Fruit fly (Drosophila melanogaster) whole organism, prepupa: ENCODE measurements around the gene CG32106.

Experiments used
- Blimp-1 ChIP-seq: fragments of 200-800 bp; sonication (Bioruptor generic); optimal IDR thresholded peaks from 3 replicates; lab custom pipeline; 2017; ENCODE audit warnings: missing biosample characterization, missing genetic modification characterization, mild to moderate bottlenecking, moderate library complexity, missing genetic modification reagents
- CG10631 ChIP-seq: fragments of 200-800 bp; sonication (Bioruptor generic); optimal IDR thresholded peaks from 2 replicates; lab custom pipeline; 2016; ENCODE audit warnings: missing biosample characterization, missing genetic modification characterization
- CG10669 ChIP-seq: fragments of 200-800 bp; sonication (Bioruptor generic); optimal IDR thresholded peaks from 3 replicates; lab custom pipeline; 2018; ENCODE audit warnings: missing biosample characterization, mild to moderate bottlenecking, missing genetic modification characterization, moderate library complexity
- CG11762 ChIP-seq: fragments of 200-800 bp; sonication (Bioruptor generic); optimal IDR thresholded peaks from 3 replicates; lab custom pipeline; 2016; ENCODE audit warnings: missing biosample characterization, missing genetic modification characterization; ENCODE audit not compliant: insufficient read depth
- CG11902 ChIP-seq: fragments of 200-800 bp; sonication (Bioruptor generic); optimal IDR thresholded peaks from 3 replicates; lab custom pipeline; 2016; ENCODE audit warnings: missing biosample characterization, missing genetic modification characterization
- CG15336 ChIP-seq: fragments of 200-800 bp; sonication (Bioruptor generic); IDR thresholded peaks from 2 replicates; pipeline ENCODE4 v1.3.6; 2022; ENCODE audit warnings: missing biosample characterization, missing genetic modification characterization
- CG1621 ChIP-seq: fragments of 200-800 bp; sonication (Bioruptor generic); optimal IDR thresholded peaks from 3 replicates; lab custom pipeline; 2018; ENCODE audit warnings: missing biosample characterization, mild to moderate bottlenecking, missing genetic modification characterization
- CG31627 ChIP-seq: fragments of 200-800 bp; sonication (Bioruptor generic); optimal IDR thresholded peaks from 3 replicates; lab custom pipeline; 2016; ENCODE audit warnings: missing biosample characterization, missing genetic modification characterization
- CG6276 ChIP-seq: fragments of 200-800 bp; sonication (Bioruptor generic); optimal IDR thresholded peaks from 2 replicates; lab custom pipeline; 2017; ENCODE audit warnings: missing biosample characterization, mild to moderate bottlenecking, missing genetic modification characterization
- CG6792 ChIP-seq: fragments of 200-800 bp; sonication (Bioruptor generic); optimal IDR thresholded peaks from 3 replicates; lab custom pipeline; 2016; ENCODE audit warnings: missing biosample characterization, missing genetic modification characterization
- CG6808 ChIP-seq: fragments of 200-800 bp; sonication (Bioruptor generic); optimal IDR thresholded peaks from 3 replicates; lab custom pipeline; 2017; ENCODE audit warnings: missing biosample characterization, missing genetic modification characterization, mild to moderate bottlenecking, moderate library complexity, missing genetic modification reagents
- CG8119 ChIP-seq: fragments of 200-800 bp; sonication (Bioruptor generic); IDR thresholded peaks from 3 replicates; pipeline ENCODE4 v1.3.6; 2022; ENCODE audit warnings: missing biosample characterization, missing genetic modification characterization
- CG9139 ChIP-seq: fragments of 200-800 bp; sonication (Bioruptor generic); optimal IDR thresholded peaks from 3 replicates; lab custom pipeline; 2017; ENCODE audit warnings: missing biosample characterization, mild to moderate bottlenecking, missing genetic modification characterization
- Eip93F ChIP-seq: fragments of 200-800 bp; sonication (Bioruptor generic); optimal IDR thresholded peaks from 2 replicates; lab custom pipeline; 2016; ENCODE audit warnings: missing biosample characterization, mild to moderate bottlenecking, missing genetic modification characterization
- Ets96B ChIP-seq: fragments of 200-800 bp; optimal IDR thresholded peaks from 2 replicates; lab custom pipeline; 2019; ENCODE audit warnings: missing biosample characterization, mild to moderate bottlenecking, missing genetic modification characterization, moderate library complexity
- Gug ChIP-seq: fragments of 200-800 bp; sonication (Bioruptor generic); IDR thresholded peaks from 2 replicates; pipeline ENCODE4 v1.3.6; 2022; ENCODE audit warnings: missing biosample characterization, missing genetic modification characterization
- Hr39 ChIP-seq: fragments of 200-800 bp; sonication (Bioruptor generic); optimal IDR thresholded peaks from 2 replicates; lab custom pipeline; 2016; ENCODE audit warnings: missing biosample characterization, missing genetic modification characterization
- Hr4 ChIP-seq: fragments of 200-800 bp; sonication (Bioruptor generic); optimal IDR thresholded peaks from 3 replicates; lab custom pipeline; 2016; ENCODE audit warnings: missing biosample characterization, missing genetic modification characterization
- Lpt ChIP-seq: fragments of 200-800 bp; sonication (Bioruptor generic); optimal IDR thresholded peaks from 3 replicates; lab custom pipeline; 2016; ENCODE audit warnings: missing biosample characterization, missing genetic modification characterization
- Met ChIP-seq: fragments of 200-800 bp; sonication (Bioruptor generic); optimal IDR thresholded peaks from 3 replicates; lab custom pipeline; 2016; ENCODE audit warnings: missing biosample characterization, missing genetic modification characterization
- OdsH ChIP-seq: fragments of 200-800 bp; sonication (Bioruptor generic); optimal IDR thresholded peaks from 3 replicates; lab custom pipeline; 2016; ENCODE audit warnings: missing biosample characterization, missing genetic modification characterization
- Sox102F ChIP-seq: fragments of 200-800 bp; sonication (Bioruptor generic); optimal IDR thresholded peaks from 2 replicates; lab custom pipeline; 2016; ENCODE audit warnings: missing biosample characterization, mild to moderate bottlenecking, missing genetic modification characterization
- Sox14 ChIP-seq: fragments of 200-800 bp; sonication (Bioruptor generic); optimal IDR thresholded peaks from 3 replicates; lab custom pipeline; 2016; ENCODE audit warnings: missing biosample characterization, missing genetic modification characterization
- Sox15 ChIP-seq: fragments of 200-800 bp; sonication (Bioruptor generic); optimal IDR thresholded peaks from 3 replicates; lab custom pipeline; 2016; ENCODE audit warnings: missing biosample characterization, missing genetic modification characterization
- achi ChIP-seq: fragments of 200-800 bp; sonication (Bioruptor generic); optimal IDR thresholded peaks from 3 replicates; lab custom pipeline; 2016; ENCODE audit warnings: missing biosample characterization, missing genetic modification characterization
- acj6 ChIP-seq: fragments of 200-800 bp; sonication (Bioruptor generic); optimal IDR thresholded peaks from 3 replicates; lab custom pipeline; 2016; ENCODE audit warnings: missing biosample characterization, missing genetic modification characterization
- cyc ChIP-seq: fragments of 200-800 bp; sonication (Bioruptor generic); optimal IDR thresholded peaks from 3 replicates; lab custom pipeline; 2016; ENCODE audit warnings: missing biosample characterization, missing genetic modification characterization
- dac ChIP-seq: fragments of 200-800 bp; sonication (Bioruptor generic); optimal IDR thresholded peaks from 2 replicates; lab custom pipeline; 2017; ENCODE audit warnings: missing biosample characterization, mild to moderate bottlenecking, missing genetic modification characterization
- esn ChIP-seq: fragments of 200-800 bp; sonication (Bioruptor generic); optimal IDR thresholded peaks from 2 replicates; lab custom pipeline; 2016; ENCODE audit warnings: missing biosample characterization, mild to moderate bottlenecking, missing genetic modification characterization, moderate library complexity
- fd59A ChIP-seq: fragments of 200-800 bp; sonication (Bioruptor generic); optimal IDR thresholded peaks from 2 replicates; lab custom pipeline; 2017; ENCODE audit warnings: missing biosample characterization, mild to moderate bottlenecking, missing genetic modification characterization, missing genetic modification reagents
- fd85E ChIP-seq: fragments of 200-800 bp; sonication (Bioruptor generic); optimal IDR thresholded peaks from 3 replicates; lab custom pipeline; 2016; ENCODE audit warnings: missing biosample characterization, missing genetic modification characterization
- fkh ChIP-seq: fragments of 200-800 bp; sonication (Bioruptor generic); optimal IDR thresholded peaks from 3 replicates; lab custom pipeline; 2017; ENCODE audit warnings: missing biosample characterization, mild to moderate bottlenecking, missing genetic modification characterization, moderate library complexity
- pdm3 ChIP-seq: fragments of 200-800 bp; sonication (Bioruptor generic); optimal IDR thresholded peaks from 3 replicates; lab custom pipeline; 2016; ENCODE audit warnings: missing biosample characterization, missing genetic modification characterization
- salr ChIP-seq, 2 experiments: fragments of 200-800 bp; sonication (Bioruptor generic); optimal IDR thresholded peaks; 3 replicates each; lab custom pipeline; 2016 to 2018; ENCODE audit warnings: missing biosample characterization in 2 of 2, missing genetic modification characterization in 2 of 2, mild to moderate bottlenecking in 1 of 2
- spab ChIP-seq: fragments of 200-800 bp; sonication (Bioruptor generic); optimal IDR thresholded peaks from 2 replicates; lab custom pipeline; 2017; ENCODE audit warnings: missing biosample characterization, mild to moderate bottlenecking, missing genetic modification characterization, missing genetic modification reagents
- topi ChIP-seq: fragments of 200-800 bp; sonication (Bioruptor generic); optimal IDR thresholded peaks from 3 replicates; lab custom pipeline; 2016; ENCODE audit warnings: missing biosample characterization, missing genetic modification characterization

The CG32106 gene

dm6 chr3L:12789875-12790373 is 11.4 kb upstream of the CG32106 start, which contains the start of gene CG42709 (continued):
- TF ChIP-seq Gug (GFP tag; lab: Robert Waterston, UW) (no peak), cyc (GFP tag; lab: Kevin White, UChicago) (no peak), acj6 (GFP tag; lab: Kevin White, UChicago) (no peak), esn (GFP tag; lab: Kevin White, UChicago) (no peak), CG11902 (GFP tag; lab: Kevin White, UChicago) (no peak), Met (GFP tag; lab: Kevin White, UChicago) (peak; percentile 15), salr (GFP tag; optimal IDR thresholded peaks at IDR 0.05; lab: Kevin White, UChicago) (no peak), Sox102F (GFP tag; lab: Kevin White, UChicago) (peak; percentile 20), Blimp-1 (GFP tag; lab: Kevin White, UChicago) (peak; percentile 45), Sox14 (GFP tag; lab: Kevin White, UChicago) (peak; percentile 15), Hr4 (GFP tag; lab: Kevin White, UChicago) (no peak), spab (no peak), Hr39 (GFP tag; lab: Kevin White, UChicago) (no peak), CG6276 (GFP tag; lab: Kevin White, UChicago) (no peak)

- TF ChIP-seq Hr4 (GFP tag; lab: Kevin White, UChicago), result no peak
- TF ChIP-seq CG11902 (GFP tag; lab: Kevin White, UChicago), result no peak
- TF ChIP-seq Lpt (GFP tag; lab: Kevin White, UChicago), result no peak
- TF ChIP-seq cyc (GFP tag; lab: Kevin White, UChicago), result no peak
- TF ChIP-seq CG6792 (GFP tag; lab: Kevin White, UChicago), result no peak
- no peak for TF ChIP-seq fd85E (GFP tag; lab: Kevin White, UChicago)
Observed at dm6 chr3L:12780997-12781396, 2.5 kb upstream of the CG32106 start, which contains the start of the genes CG10969 and CG17666. TSS of gene CG10969 (minus strand) at chr3L:12781097. TSS of gene CG17666 (plus strand) at chr3L:12781325.

DNA sequence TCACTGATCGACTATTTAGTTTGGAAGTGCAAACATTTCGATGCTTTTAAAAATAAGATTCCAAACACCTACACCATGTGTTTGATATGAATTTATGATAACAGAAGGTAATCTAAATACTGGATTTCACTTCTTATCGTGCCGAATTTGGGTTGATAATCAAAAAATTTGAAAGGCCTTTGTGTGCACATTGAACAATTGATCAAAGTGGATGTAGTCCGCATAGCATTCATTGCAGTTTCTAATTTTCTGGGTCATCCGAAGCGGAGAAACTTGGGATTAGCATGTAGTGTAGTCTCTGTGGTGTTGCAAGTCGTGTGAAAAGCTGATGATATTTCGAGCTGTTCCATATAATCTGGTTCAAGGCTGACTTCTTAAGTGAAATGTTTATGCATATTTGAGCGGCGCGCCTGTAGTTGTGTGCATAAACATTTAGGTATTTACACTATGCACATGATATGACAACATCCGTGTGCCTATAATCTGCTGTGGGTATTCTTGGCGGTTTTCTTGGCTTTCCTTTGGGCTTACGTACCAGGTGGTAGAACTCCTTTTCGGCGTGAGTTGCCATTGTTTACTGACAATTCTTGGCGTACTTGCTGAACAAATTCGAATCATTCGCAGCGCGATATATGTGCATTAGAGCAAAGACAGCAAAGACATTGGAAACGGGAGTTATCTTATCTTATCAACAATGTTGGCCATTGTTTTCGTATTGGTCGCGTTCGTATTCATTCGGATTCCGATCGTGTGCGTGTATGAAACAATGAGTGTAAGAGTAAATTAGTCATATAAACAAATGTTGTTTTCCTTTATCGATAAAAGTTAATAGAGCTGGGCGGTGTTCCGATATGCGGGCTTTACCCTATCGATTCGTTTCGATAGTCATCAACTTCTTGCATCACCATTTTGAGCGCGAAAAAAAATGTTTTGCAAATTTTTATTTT is 5.5 kb downstream of the CG32106 start, which contains the start of gene Hip1:
Gene Hip1, minus strand, starts transcription at position 834 of the 947 bp plus-strand sequence.
- TF ChIP-seq CG6792 (GFP tag; lab: Kevin White, UChicago) (no peak), achi (GFP tag; lab: Kevin White, UChicago) (no peak), topi (GFP tag; lab: Kevin White, UChicago) (no peak), Hr4 (GFP tag; lab: Kevin White, UChicago) (no peak), fd59A (GFP tag; lab: Kevin White, UChicago) (no peak), OdsH (GFP tag; lab: Kevin White, UChicago) (no peak), CG31627 (GFP tag; lab: Kevin White, UChicago) (no peak), pdm3 (GFP tag; lab: Kevin White, UChicago) (no peak), esn (GFP tag; lab: Kevin White, UChicago) (no peak), CG9139 (GFP tag; lab: Kevin White, UChicago) (no peak), CG6808 (GFP tag; lab: Kevin White, UChicago) (no peak), CG10669 (GFP tag; lab: Kevin White, UChicago) (no peak), Sox15 (GFP tag; lab: Kevin White, UChicago) (no peak), Sox14 (GFP tag; lab: Kevin White, UChicago) (no peak), CG1621 (tag; lab: Kevin White, UChicago) (no peak)
- TF ChIP-seq, all 60 proteins: peak for 0

- TF ChIP-seq Met (GFP tag; lab: Kevin White, UChicago) (no peak), Ets96B (tag; lab: Kevin White, UChicago) (no peak), Sox102F (GFP tag; lab: Kevin White, UChicago) (no peak), topi (GFP tag; lab: Kevin White, UChicago) (no peak), CG8119 (GFP tag; lab: Robert Waterston, UW) (no peak), spab (no peak), esn (GFP tag; lab: Kevin White, UChicago) (no peak), Eip93F (GFP tag; lab: Kevin White, UChicago) (peak; percentile 17), fkh (GFP tag; lab: Kevin White, UChicago) (peak; percentile 99), dac (GFP tag; lab: Kevin White, UChicago) (no peak), CG11902 (GFP tag; lab: Kevin White, UChicago) (no peak), Sox15 (GFP tag; lab: Kevin White, UChicago) (no peak), CG10631 (GFP tag; lab: Kevin White, UChicago) (no peak), CG15336 (no peak), fd59A (GFP tag; lab: Kevin White, UChicago) (no peak), CG11762 (GFP tag; lab: Kevin White, UChicago) (no peak), fd85E (GFP tag; lab: Kevin White, UChicago) (no peak)
- TF ChIP-seq, all 60 proteins: peak for 2
Observed at dm6 chr3L:12754769-12755189, 23.7 kb downstream of the CG32106 start, which contains the start of the genes CG10973 and Vps13D. TSS of gene CG10973 (minus strand) at chr3L:12754774. TSS of gene Vps13D (plus strand) at chr3L:12755049.
